Fruit fly (Drosophila melanogaster) Kc167 (cell line): ENCODE measurements around the gene ppk19.

Source experiments
- Myc ChIP-seq: fragments of >200 bp; optimal IDR thresholded peaks from 2 replicates; lab custom pipeline; 2017; ENCODE audit warnings: missing external identifiers
- Sin3A ChIP-seq: fragments of >200 bp; optimal IDR thresholded peaks from 2 replicates; lab custom pipeline; 2018; ENCODE audit warnings: missing external identifiers
- h ChIP-seq: fragments of >200 bp; optimal IDR thresholded peaks from 3 replicates; lab custom pipeline; 2018; ENCODE audit warnings: missing external identifiers
- insv ChIP-seq: fragments of >200 bp; optimal IDR thresholded peaks from 3 replicates; lab custom pipeline; 2018; ENCODE audit warnings: missing external identifiers
- psq ChIP-seq: fragments of >200 bp; optimal IDR thresholded peaks from 2 replicates; lab custom pipeline; 2017; ENCODE audit warnings: missing external identifiers

DNA sequence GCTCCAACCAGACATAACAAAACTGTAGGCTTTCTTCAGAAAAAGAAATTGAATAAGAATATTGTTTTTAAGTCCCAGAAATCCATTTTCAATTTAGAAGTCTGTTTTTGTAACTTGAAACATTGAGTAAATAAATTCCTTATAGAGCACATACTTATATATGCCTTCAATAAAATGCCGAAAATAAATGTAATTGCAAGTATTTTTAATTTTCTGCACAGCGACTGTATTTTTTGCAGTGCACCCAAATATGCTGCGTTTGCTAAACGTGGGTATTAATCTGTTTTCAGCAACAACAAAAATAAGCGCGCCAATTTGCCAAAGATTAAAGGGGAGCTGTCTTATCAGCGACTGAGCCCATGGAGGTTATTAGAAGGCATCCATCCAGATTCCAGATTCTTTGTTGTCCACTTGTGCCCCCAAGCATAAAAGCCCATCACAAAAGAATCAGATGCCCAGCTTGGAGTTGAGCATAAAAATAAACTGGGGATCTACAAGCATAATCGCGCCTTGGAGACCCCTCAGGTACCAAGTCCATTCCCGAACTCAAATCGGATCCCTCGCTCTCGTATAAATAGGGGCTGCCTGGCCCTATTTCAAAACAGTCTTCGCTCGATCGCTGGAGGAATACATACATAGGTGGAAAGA, 1.1 kb upstream of the ppk19 start, which contains the start of gene Obp99a:
- TF ChIP-seq Myc = no peak
- TF ChIP-seq h (lab: Kevin White, UChicago) = no peak
- no peak for TF ChIP-seq psq (lab: Kevin White, UChicago)
- no peak for TF ChIP-seq insv
- no peak for TF ChIP-seq Sin3A (lab: Kevin White, UChicago)
